Worm (Caenorhabditis elegans): ENCODE measurements around the gene B0462.4.
"Not testable (repeated sequence)": the region's sequence is repeated elsewhere in the genome, so short reads cannot be mapped to it uniquely, and the experiment has no call there.

B0462.4 gene

ce11 chrV:18324525-18324924 lies 6.5 kb downstream of the B0462.4 start:
- TF ChIP-seq nhr-28 (tag; optimal IDR thresholded peaks at IDR 0.05): peak; percentile 48
- TF ChIP-seq pha-4 (GFP tag; IDR thresholded peaks at IDR 0.05): no peak
- no peak for TF ChIP-seq pha-4 (tag; optimal IDR thresholded peaks at IDR 0.05)
- TF ChIP-seq lin-1 (GFP tag; IDR thresholded peaks at IDR 0.05): no peak
- TF ChIP-seq ztf-11 (tag; optimal IDR thresholded peaks at IDR 0.05): no peak
- TF ChIP-seq hlh-11 (tag; optimal IDR thresholded peaks at IDR 0.05): peak; percentile 39
- 0 out of 2 replicates have a peak, but pooled peaks have one; percentile 18 for TF ChIP-seq php-3 (GFP tag; IDR thresholded peaks at IDR 0.05)
- no peak for TF ChIP-seq nhr-77 (tag; optimal IDR thresholded peaks at IDR 0.05)
- no peak for TF ChIP-seq attf-4 (tag; optimal IDR thresholded peaks at IDR 0.05)
- peak; percentile 55 for TF ChIP-seq dmd-6 (GFP tag; IDR thresholded peaks at IDR 0.05)
- peak; percentile 66 for TF ChIP-seq pqm-1 (tag; optimal IDR thresholded peaks at IDR 0.05)
- TF ChIP-seq snpc-1.2 (GFP tag; IDR thresholded peaks at IDR 0.05): no peak
- TF ChIP-seq nhr-237 (tag; optimal IDR thresholded peaks at IDR 0.05): no peak
- TF ChIP-seq D1046.2 (GFP tag; IDR thresholded peaks at IDR 0.05): no peak
- no peak for TF ChIP-seq ZK337.2 (GFP tag; IDR thresholded peaks at IDR 0.05)
- TF ChIP-seq mxl-2 (GFP tag; conservative IDR thresholded peaks at IDR 0.05): no peak
- no peak for TF ChIP-seq dmd-9 (GFP tag; IDR thresholded peaks at IDR 0.05)
- no peak for TF ChIP-seq mep-1 (tag; optimal IDR thresholded peaks at IDR 0.05)
- TF ChIP-seq mes-2 (tag; optimal IDR thresholded peaks at IDR 0.05; ENCODE audit: poor library complexity, severe bottlenecking): no peak

ce11 chrV:18323231-18323630 lies 7.8 kb downstream of the B0462.4 start, which contains the start of gene B0462.5:
Gene B0462.5, minus strand, starts transcription at chrV:18323331.
- no peak for TF ChIP-seq Y48G9A.11 (GFP tag; IDR thresholded peaks at IDR 0.05)
- no peak for TF ChIP-seq ceh-44 (GFP tag; IDR thresholded peaks at IDR 0.05)
- TF ChIP-seq pqm-1 (tag; optimal IDR thresholded peaks at IDR 0.05): peak; percentile 74

- peak in 1 of 2 experiments; percentile 23 for TF ChIP-seq unc-62 (GFP tag; optimal IDR thresholded peaks at IDR 0.05 in 1 of 2)
- TF ChIP-seq unc-62 (tag; optimal IDR thresholded peaks at IDR 0.05): no peak
- TF ChIP-seq ceh-28 (tag; optimal IDR thresholded peaks at IDR 0.05): no peak
Measured at ce11 chrV:18318312-18318711, 12.7 kb downstream of the B0462.4 start, which contains the start of gene fbxb-119. Gene fbxb-119, plus strand, starts transcription at chrV:18318612.

- TF ChIP-seq mdt-29, nhr-42, dmd-6 (GFP tag; IDR thresholded peaks at IDR 0.05): not testable (repeated sequence)
Measured at ce11 chrV:18302414-18302813, 28.6 kb downstream of the B0462.4 start, which contains the start of gene Y51A2A.6. Gene Y51A2A.6, plus strand, starts transcription at chrV:18302714.

ce11 chrV:18299313-18299712 lies 31.7 kb downstream of the B0462.4 start:
- TF ChIP-seq unc-62 (GFP tag; optimal IDR thresholded peaks at IDR 0.05 in 1 of 2) (peak in 1 of 2 experiments; percentile 96), unc-62 (tag; optimal IDR thresholded peaks at IDR 0.05) (no peak), nhr-11 (tag; optimal IDR thresholded peaks at IDR 0.05) (no peak)

- TF ChIP-seq ama-1 (optimal IDR thresholded peaks at IDR 0.05) (no peak), spr-1 (tag; optimal IDR thresholded peaks at IDR 0.05) (no peak), jun-1 (tag; optimal IDR thresholded peaks at IDR 0.05) (no peak), hlh-30 (tag; optimal IDR thresholded peaks at IDR 0.05; ENCODE audit: insufficient read depth) (no peak), egl-43 (GFP tag; IDR thresholded peaks at IDR 0.05) (no peak), unc-130 (GFP tag; optimal IDR thresholded peaks at IDR 0.05) (no peak), ces-1 (GFP tag; optimal IDR thresholded peaks at IDR 0.05) (no peak), nhr-111 (GFP tag; optimal IDR thresholded peaks at IDR 0.05) (no peak), D1046.2 (GFP tag; IDR thresholded peaks at IDR 0.05) (no peak), aly-2 (tag; optimal IDR thresholded peaks at IDR 0.05) (no peak), ceh-44 (GFP tag; IDR thresholded peaks at IDR 0.05) (no peak), ceh-28 (tag; optimal IDR thresholded peaks at IDR 0.05) (no peak), F10B5.3 (tag; optimal IDR thresholded peaks at IDR 0.05) (no peak), nhr-25 (tag; optimal IDR thresholded peaks at IDR 0.05; ENCODE audit: borderline replicate concordance, insufficient read depth) (no peak), duxl-1 (tag; optimal IDR thresholded peaks at IDR 0.05; ENCODE audit: poor library complexity) (no peak), nhr-41 (GFP tag; IDR thresholded peaks at IDR 0.05) (no peak), dve-1 (tag; optimal IDR thresholded peaks at IDR 0.05; ENCODE audit: insufficient read depth) (no peak), egl-27 (tag; optimal IDR thresholded peaks at IDR 0.05) (no peak), nhr-11 (tag; optimal IDR thresholded peaks at IDR 0.05) (no peak)
Measured at ce11 chrV:18298506-18298905, 32.5 kb downstream of the B0462.4 start, which contains the start of gene Y51A2A.5. Gene Y51A2A.5, plus strand, starts transcription at chrV:18298806.
